Fruit fly (Drosophila melanogaster) whole organism, embryonic: ENCODE measurements around the gene Vm26Ac.

Experiments
- Ada2b ChIP-seq: fragments of 200-800 bp; sonication (Bioruptor generic); IDR thresholded peaks from 2 replicates; pipeline ENCODE4 v1.3.6; 2022; ENCODE audit warnings: missing biosample characterization, missing genetic modification characterization
- Atf-2 ChIP-seq: fragments of 200-800 bp; sonication (Bioruptor generic); optimal IDR thresholded peaks from 2 replicates; lab custom pipeline; 2016; ENCODE audit warnings: missing biosample characterization, missing genetic modification characterization
- BEAF-32 ChIP-seq: fragments of 200-800 bp; sonication (Bioruptor generic); optimal IDR thresholded peaks from 3 replicates; lab custom pipeline; 2017; ENCODE audit warnings: missing biosample characterization, missing genetic modification characterization, mild to moderate bottlenecking, moderate library complexity, missing genetic modification reagents
- CG11093 ChIP-seq: fragments of 200-800 bp; sonication (Bioruptor generic); IDR thresholded peaks from 3 replicates; pipeline ENCODE4 v1.3.6; 2022; ENCODE audit warnings: missing biosample characterization, missing genetic modification characterization
- CG14014 ChIP-seq: fragments of 200-800 bp; sonication (Bioruptor generic); IDR thresholded peaks from 2 replicates; pipeline ENCODE4 v1.3.6; 2022; ENCODE audit warnings: missing biosample characterization, missing genetic modification characterization
- CG15073 ChIP-seq: fragments of 200-800 bp; sonication (Bioruptor generic); optimal IDR thresholded peaks from 2 replicates; lab custom pipeline; 2016; ENCODE audit warnings: missing biosample characterization, missing genetic modification characterization
- CG1647 ChIP-seq: fragments of 200-800 bp; sonication (Bioruptor generic); optimal IDR thresholded peaks from 3 replicates; lab custom pipeline; 2016; ENCODE audit warnings: missing biosample characterization, missing genetic modification characterization
- CG16813 ChIP-seq: fragments of 200-800 bp; sonication (Bioruptor generic); IDR thresholded peaks from 3 replicates; pipeline ENCODE4 v1.3.6; 2022; ENCODE audit warnings: missing biosample characterization, missing genetic modification characterization; ENCODE audit not compliant: partially characterized antibody
- CG16815 ChIP-seq: fragments of 200-800 bp; sonication (Bioruptor generic); optimal IDR thresholded peaks from 3 replicates; lab custom pipeline; 2017; ENCODE audit warnings: missing biosample characterization, mild to moderate bottlenecking, missing genetic modification characterization
- CG16863 ChIP-seq: fragments of 200-800 bp; sonication (Bioruptor generic); optimal IDR thresholded peaks from 3 replicates; lab custom pipeline; 2016; ENCODE audit warnings: missing biosample characterization, missing genetic modification characterization
- CG18619 ChIP-seq: fragments of 200-800 bp; sonication (Bioruptor generic); optimal IDR thresholded peaks from 3 replicates; lab custom pipeline; 2017; ENCODE audit warnings: missing biosample characterization, mild to moderate bottlenecking, missing genetic modification characterization
- CG2116 ChIP-seq: fragments of 200-800 bp; sonication (Bioruptor generic); optimal IDR thresholded peaks from 3 replicates; lab custom pipeline; 2018; ENCODE audit warnings: missing biosample characterization, mild to moderate bottlenecking, missing genetic modification characterization
- CG32772 ChIP-seq: fragments of 200-800 bp; sonication (Bioruptor generic); IDR thresholded peaks from 2 replicates; pipeline ENCODE4 v1.3.6; 2022; ENCODE audit warnings: missing biosample characterization, missing genetic modification characterization
- CG9215 ChIP-seq: fragments of 200-800 bp; sonication (Bioruptor generic); IDR thresholded peaks from 2 replicates; pipeline ENCODE4 v1.3.6; 2022; ENCODE audit warnings: missing biosample characterization, missing genetic modification characterization
- CTCF ChIP-seq: fragments of 200-800 bp; sonication (Bioruptor generic); optimal IDR thresholded peaks from 2 replicates; lab custom pipeline; 2017; ENCODE audit warnings: missing biosample characterization, mild to moderate bottlenecking, missing genetic modification characterization, moderate library complexity
- D ChIP-seq, 2 experiments: fragments of 200-800 bp in 1 of 2; fragments of >200 bp in 1 of 2; sonication (Bioruptor generic) in 1 of 2; optimal IDR thresholded peaks; 2 replicates in 1 of 2; 3 replicates in 1 of 2; lab custom pipeline; 2017; ENCODE audit warnings: mild to moderate bottlenecking in 1 of 2, missing biosample characterization in 1 of 2, missing genetic modification characterization in 1 of 2, missing genetic modification reagents in 1 of 2
- D19A ChIP-seq: fragments of 200-800 bp; optimal IDR thresholded peaks from 3 replicates; lab custom pipeline; 2019; ENCODE audit warnings: missing biosample characterization, mild to moderate bottlenecking, missing genetic modification characterization, moderate library complexity
- Dad ChIP-seq: fragments of 200-800 bp; sonication (Bioruptor generic); optimal IDR thresholded peaks from 3 replicates; lab custom pipeline; 2016; ENCODE audit warnings: missing biosample characterization, missing genetic modification characterization
- Dip3 ChIP-seq: fragments of 200-800 bp; sonication (Bioruptor generic); optimal IDR thresholded peaks from 3 replicates; lab custom pipeline; 2016; ENCODE audit warnings: missing biosample characterization, missing genetic modification characterization
- E2f2 ChIP-seq: fragments of 200-800 bp; sonication (Bioruptor generic); IDR thresholded peaks from 2 replicates; pipeline ENCODE4 v1.3.6; 2022; ENCODE audit warnings: missing biosample characterization, missing genetic modification characterization
- Gsc ChIP-seq: fragments of 200-800 bp; sonication (Bioruptor generic); IDR thresholded peaks from 2 replicates; pipeline ENCODE4 v1.3.6; 2022; ENCODE audit warnings: missing biosample characterization, missing genetic modification characterization
- H15 ChIP-seq: fragments of 200-800 bp; sonication (Bioruptor generic); IDR thresholded peaks from 3 replicates; pipeline ENCODE4 v1.3.6; 2022; ENCODE audit warnings: missing biosample characterization, missing genetic modification characterization
- HLH3B ChIP-seq: fragments of 200-800 bp; sonication (Bioruptor generic); IDR thresholded peaks from 2 replicates; pipeline ENCODE4 v1.3.6; 2022; ENCODE audit warnings: missing biosample characterization, missing genetic modification characterization
- Oli ChIP-seq: fragments of 200-800 bp; sonication (Bioruptor generic); optimal IDR thresholded peaks from 2 replicates; lab custom pipeline; 2018; ENCODE audit warnings: missing biosample characterization, mild to moderate bottlenecking, missing genetic modification characterization, moderate library complexity
- Ptx1 ChIP-seq: fragments of 200-800 bp; sonication (Bioruptor generic); IDR thresholded peaks from 2 replicates; pipeline ENCODE4 v1.3.6; 2022; ENCODE audit warnings: missing biosample characterization, missing genetic modification characterization
- Scr ChIP-seq: fragments of 200-800 bp; sonication (Bioruptor generic); IDR thresholded peaks from 2 replicates; pipeline ENCODE4 v1.3.6; 2022; ENCODE audit warnings: missing biosample characterization, missing genetic modification characterization; ENCODE audit not compliant: partially characterized antibody
- Taf1 ChIP-seq: fragments of 200-800 bp; sonication (Bioruptor generic); IDR thresholded peaks from 2 replicates; pipeline ENCODE4 v1.3.6; 2022; ENCODE audit warnings: missing biosample characterization, missing genetic modification characterization
- bsh ChIP-seq, 2 experiments: fragments of 200-800 bp; sonication (Bioruptor generic); optimal IDR thresholded peaks; 2 replicates each; lab custom pipeline; 2017 to 2018; ENCODE audit warnings: mild to moderate bottlenecking in 2 of 2, missing biosample characterization in 2 of 2, missing genetic modification characterization in 2 of 2, moderate library complexity in 1 of 2
- chm ChIP-seq: fragments of 200-800 bp; sonication (Bioruptor generic); IDR thresholded peaks from 2 replicates; pipeline ENCODE4 v1.3.6; 2022; ENCODE audit warnings: missing biosample characterization, missing genetic modification characterization
- crp ChIP-seq, 2 experiments: fragments of 200-800 bp; sonication (Bioruptor generic); optimal IDR thresholded peaks; 2 replicates in 1 of 2; 3 replicates in 1 of 2; lab custom pipeline; 2017; ENCODE audit warnings: missing biosample characterization in 2 of 2, missing genetic modification characterization in 2 of 2, mild to moderate bottlenecking in 1 of 2, moderate library complexity in 1 of 2
- cwo ChIP-seq: fragments of 200-800 bp; sonication (Bioruptor generic); optimal IDR thresholded peaks from 3 replicates; lab custom pipeline; 2017; ENCODE audit warnings: missing biosample characterization, missing genetic modification characterization, mild to moderate bottlenecking, moderate library complexity, missing genetic modification reagents
- dmrt99B ChIP-seq: fragments of 200-800 bp; sonication (Bioruptor generic); optimal IDR thresholded peaks from 2 replicates; lab custom pipeline; 2018; ENCODE audit warnings: missing biosample characterization, mild to moderate bottlenecking, missing genetic modification characterization, moderate library complexity
- dpn ChIP-seq, 2 experiments: fragments of 200-800 bp; sonication (Bioruptor generic); optimal IDR thresholded peaks; 3 replicates each; lab custom pipeline; 2016; ENCODE audit warnings: missing biosample characterization in 2 of 2, missing genetic modification characterization in 2 of 2
- gem ChIP-seq: fragments of 200-800 bp; sonication (Bioruptor generic); optimal IDR thresholded peaks from 2 replicates; lab custom pipeline; 2019; ENCODE audit warnings: missing biosample characterization, mild to moderate bottlenecking, missing genetic modification characterization, moderate library complexity
- hkb ChIP-seq, 2 experiments: fragments of 200-800 bp in 1 of 2; fragments of >200 bp in 1 of 2; sonication (Bioruptor generic) in 1 of 2; IDR thresholded peaks in 1 of 2; optimal IDR thresholded peaks in 1 of 2; 2 replicates each; pipeline versions ENCODE4 v1.3.6 to Lab custom; 2017 to 2022; ENCODE audit warnings: missing biosample characterization in 1 of 2, missing genetic modification characterization in 1 of 2
- ind ChIP-seq: fragments of 200-800 bp; sonication (Bioruptor generic); optimal IDR thresholded peaks from 3 replicates; lab custom pipeline; 2016; ENCODE audit warnings: missing biosample characterization, missing genetic modification characterization
- ken ChIP-seq: fragments of 200-800 bp; sonication (Bioruptor generic); IDR thresholded peaks from 3 replicates; pipeline ENCODE4 v1.3.6; 2022; ENCODE audit warnings: missing biosample characterization, missing genetic modification characterization
- lola ChIP-seq, 3 experiments: fragments of >200 bp in 2 of 3; fragments of 200-800 bp in 1 of 3; sonication (Bioruptor generic) in 1 of 3; optimal IDR thresholded peaks; 2 replicates each; lab custom pipeline; 2017 to 2019; ENCODE audit warnings: missing biosample characterization in 3 of 3, missing genetic modification characterization in 3 of 3, mild to moderate bottlenecking in 1 of 3, moderate library complexity in 1 of 3
- nerfin-2 ChIP-seq: fragments of 200-800 bp; sonication (Bioruptor generic); IDR thresholded peaks from 2 replicates; pipeline ENCODE4 v1.3.6; 2022; ENCODE audit warnings: missing biosample characterization, missing genetic modification characterization; ENCODE audit not compliant: partially characterized antibody
- pan ChIP-seq, 4 experiments: fragments of >200 bp in 3 of 4; fragments of 200-800 bp in 1 of 4; sonication (Bioruptor generic) in 1 of 4; optimal IDR thresholded peaks in 3 of 4; IDR thresholded peaks in 1 of 4; 2 replicates each; pipeline versions ENCODE4 v1.3.6 to Lab custom; 2017 to 2022; ENCODE audit warnings: missing biosample characterization in 2 of 4, missing genetic modification characterization in 2 of 4, mixed read lengths in 1 of 4
- pzg ChIP-seq: fragments of 200-800 bp; sonication (Bioruptor generic); optimal IDR thresholded peaks from 3 replicates; lab custom pipeline; 2018; ENCODE audit warnings: missing biosample characterization, mild to moderate bottlenecking, missing genetic modification characterization, moderate library complexity
- ranshi ChIP-seq: fragments of 200-800 bp; sonication (Bioruptor generic); IDR thresholded peaks from 2 replicates; pipeline ENCODE4 v1.3.6; 2022; ENCODE audit warnings: missing biosample characterization, missing genetic modification characterization
- row ChIP-seq: fragments of 200-800 bp; sonication (Bioruptor generic); IDR thresholded peaks from 3 replicates; pipeline ENCODE4 v1.3.6; 2022; ENCODE audit warnings: missing biosample characterization, missing genetic modification characterization
- slou ChIP-seq: fragments of 200-800 bp; sonication (Bioruptor generic); optimal IDR thresholded peaks from 3 replicates; lab custom pipeline; 2016; ENCODE audit warnings: missing biosample characterization, missing genetic modification characterization
- sr ChIP-seq: fragments of 200-800 bp; sonication (Bioruptor generic); IDR thresholded peaks from 3 replicates; pipeline ENCODE4 v1.3.6; 2022; ENCODE audit warnings: missing biosample characterization, missing genetic modification characterization
- ssp ChIP-seq: fragments of 200-800 bp; sonication (Bioruptor generic); IDR thresholded peaks from 2 replicates; pipeline ENCODE4 v1.3.6; 2022; ENCODE audit warnings: missing biosample characterization, missing genetic modification characterization
- tx ChIP-seq: fragments of 200-800 bp; sonication (Bioruptor generic); optimal IDR thresholded peaks from 2 replicates; lab custom pipeline; 2016; ENCODE audit warnings: missing biosample characterization, missing genetic modification characterization
- zfh1 ChIP-seq: fragments of 200-800 bp; sonication (Bioruptor generic); IDR thresholded peaks from 3 replicates; pipeline ENCODE4 v1.3.6; 2022; ENCODE audit warnings: missing biosample characterization, missing genetic modification characterization

Gene Vm26Ac

dm6 chr2L:5972005-5972404 lies 13.6 kb upstream of the Vm26Ac start (continued):
- peak; percentile 36; the same call in 1 of the 2 replicates for TF ChIP-seq E2f2 (GFP tag; lab: Robert Waterston, UW)
- TF ChIP-seq H15, result peak; percentile 36; the same call in 1 of the 3 replicates
- peak; percentile 40; the same call in 1 of the 2 replicates for TF ChIP-seq Taf1 (GFP tag; lab: Robert Waterston, UW)
- peak; percentile 33 for TF ChIP-seq CG1647 (GFP tag; lab: Kevin White, UChicago)
- no peak for TF ChIP-seq crp (GFP tag; optimal IDR thresholded peaks at IDR 0.05; lab: Kevin White, UChicago)
- no peak for TF ChIP-seq CG16813 (GFP tag; lab: Robert Waterston, UW)
- peak; percentile 19 for TF ChIP-seq CG18619 (GFP tag; lab: Kevin White, UChicago)
- peak; percentile 16 for TF ChIP-seq CG16863 (GFP tag; lab: Kevin White, UChicago)
- no peak for TF ChIP-seq CG32772
- TF ChIP-seq Scr, result no peak
- peak; percentile 84 for TF ChIP-seq row
- peak; percentile 59 for TF ChIP-seq gem (tag; lab: Kevin White, UChicago)
- TF ChIP-seq lola (GFP tag; optimal IDR thresholded peaks at IDR 0.05; lab: Kevin White, UChicago), result peak in 1 of 3 experiments; percentile 6
- TF ChIP-seq CG14014 (GFP tag; lab: Robert Waterston, UW), result no peak
- TF ChIP-seq ranshi, result peak; percentile 45; the same call in 1 of the 2 replicates
- no peak for TF ChIP-seq CG15073 (GFP tag; lab: Kevin White, UChicago)
- TF ChIP-seq CG16815, result peak; percentile 9
- no peak for TF ChIP-seq pzg (GFP tag; lab: Kevin White, UChicago)
- no peak for TF ChIP-seq pan (optimal IDR thresholded peaks at IDR 0.05; lab: Kevin White, UChicago)
- TF ChIP-seq pan (GFP tag; optimal IDR thresholded peaks at IDR 0.05 in 1 of 2, IDR thresholded peaks at IDR 0.05 in 1 of 2), result peak in 1 of 2 experiments; percentile 17
- TF ChIP-seq HLH3B (GFP tag; lab: Robert Waterston, UW), result peak; percentile 26; the same call in 1 of the 2 replicates
- peak; percentile 63; the same call in 1 of the 3 replicates for TF ChIP-seq ken (GFP tag; lab: Robert Waterston, UW)
- no peak for TF ChIP-seq slou (GFP tag; lab: Kevin White, UChicago)
- TF ChIP-seq Atf-2 (GFP tag; lab: Kevin White, UChicago), result no peak
- no peak for TF ChIP-seq D (optimal IDR thresholded peaks at IDR 0.05; lab: Kevin White, UChicago)
- no peak for TF ChIP-seq D (GFP tag; optimal IDR thresholded peaks at IDR 0.05; lab: Kevin White, UChicago)
- TF ChIP-seq CTCF, result no peak
- TF ChIP-seq dpn (GFP tag; optimal IDR thresholded peaks at IDR 0.05; lab: Kevin White, UChicago), result peak; percentile 3 to 9
- TF ChIP-seq ind (GFP tag; lab: Kevin White, UChicago), result no peak
- peak; percentile 35; the same call in 1 of the 2 replicates for TF ChIP-seq Ada2b (GFP tag; lab: Robert Waterston, UW)
- peak in 1 of 2 experiments; percentile 59 for TF ChIP-seq bsh (GFP tag; optimal IDR thresholded peaks at IDR 0.05; lab: Kevin White, UChicago)
- peak; percentile 78 for TF ChIP-seq Ptx1 (GFP tag; lab: Robert Waterston, UW)
- peak; percentile 28; the same call in 1 of the 2 replicates for TF ChIP-seq CG9215 (GFP tag; lab: Robert Waterston, UW)
- TF ChIP-seq CG11093 (GFP tag; lab: Robert Waterston, UW), result 0 out of 3 replicates have a peak, but pooled peaks have one; percentile 31
- TF ChIP-seq dmrt99B (tag; lab: Kevin White, UChicago), result peak; percentile 54
- TF ChIP-seq Dad, result peak; percentile 25
- TF ChIP-seq nerfin-2 (GFP tag; lab: Robert Waterston, UW), result no peak
- TF ChIP-seq ssp (GFP tag; lab: Robert Waterston, UW), result peak; percentile 37; the same call in 1 of the 2 replicates
- TF ChIP-seq D19A (tag; lab: Kevin White, UChicago), result peak; percentile 34
- peak; percentile 70 for TF ChIP-seq zfh1 (GFP tag; lab: Robert Waterston, UW)
- TF ChIP-seq Oli (tag; lab: Kevin White, UChicago), result peak; percentile 37
- TF ChIP-seq sr, result no peak
- TF ChIP-seq cwo (GFP tag; lab: Kevin White, UChicago), result no peak
- TF ChIP-seq CG2116 (GFP tag; lab: Kevin White, UChicago), result peak; percentile 4
- TF ChIP-seq chm (GFP tag; lab: Robert Waterston, UW), result peak; percentile 73
- TF ChIP-seq tx (GFP tag; lab: Kevin White, UChicago), result no peak
- no peak for TF ChIP-seq Gsc (GFP tag; lab: Robert Waterston, UW)
- no peak for TF ChIP-seq Dip3 (GFP tag; lab: Kevin White, UChicago)
- TF ChIP-seq BEAF-32 (GFP tag; lab: Kevin White, UChicago), result no peak
- no peak for TF ChIP-seq hkb (optimal IDR thresholded peaks at IDR 0.05; lab: Kevin White, UChicago)
- TF ChIP-seq hkb (GFP tag; IDR thresholded peaks at IDR 0.05; lab: Robert Waterston, UW), result peak; percentile 34; the same call in 1 of the 2 replicates
